Worm (Caenorhabditis elegans) whole organism, L1 larva: ENCODE measurements around the gene irld-50.

ENCODE experiments used
- C04F5.9 ChIP-seq: sonication (generic microtip); optimal IDR thresholded peaks from 2 replicates; lab custom pipeline; 2016; ENCODE audit warnings: missing genetic modification characterization, missing compliant biosample characterization
- C16A3.4 ChIP-seq: fragments of 150-350 bp; optimal IDR thresholded peaks from 2 replicates; lab custom pipeline; 2014; ENCODE audit warnings: missing biosample characterization, missing genetic modification characterization
- Y116A8C.19 ChIP-seq: sonication (generic microtip); optimal IDR thresholded peaks from 2 replicates; lab custom pipeline; 2016; ENCODE audit warnings: missing compliant biosample characterization, missing genetic modification characterization, borderline replicate concordance
- aha-1 ChIP-seq: fragments of 150-350 bp; optimal IDR thresholded peaks from 2 replicates; lab custom pipeline; 2014; ENCODE audit warnings: missing biosample characterization, missing genetic modification characterization
- alr-1 ChIP-seq: fragments of 200-800 bp; sonication (Bioruptor generic); optimal IDR thresholded peaks from 2 replicates; lab custom pipeline; 2018; ENCODE audit warnings: borderline replicate concordance, mild to moderate bottlenecking, missing genetic modification characterization, missing compliant biosample characterization
- aly-2 ChIP-seq: fragments of 150-350 bp; optimal IDR thresholded peaks from 2 replicates; lab custom pipeline; 2014; ENCODE audit warnings: missing biosample characterization, missing genetic modification characterization
- ama-1 ChIP-seq: fragments of 150-350 bp; optimal IDR thresholded peaks from 2 replicates; lab custom pipeline; 2014
- blmp-1 ChIP-seq: fragments of 150-350 bp; optimal IDR thresholded peaks from 2 replicates; lab custom pipeline; 2014; ENCODE audit warnings: missing biosample characterization, missing genetic modification characterization
- ceh-63 ChIP-seq: fragments of 200-800 bp; sonication (Bioruptor generic); optimal IDR thresholded peaks from 2 replicates; lab custom pipeline; 2018; ENCODE audit warnings: mild to moderate bottlenecking, missing genetic modification characterization, missing compliant biosample characterization
- ceh-8 ChIP-seq: fragments of 200-800 bp; sonication (Bioruptor generic); optimal IDR thresholded peaks from 2 replicates; lab custom pipeline; 2018; ENCODE audit warnings: mild to moderate bottlenecking, missing genetic modification characterization, moderate library complexity, missing compliant biosample characterization
- ceh-90 ChIP-seq: sonication (generic microtip); optimal IDR thresholded peaks from 2 replicates; lab custom pipeline; 2016; ENCODE audit warnings: missing genetic modification characterization, missing compliant biosample characterization
- dpl-1 ChIP-seq, 3 experiments: fragments of 150-350 bp in 2 of 3; sonication (generic microtip) in 1 of 3; optimal IDR thresholded peaks; 2 replicates each; lab custom pipeline; 2014 to 2017; ENCODE audit warnings: missing biosample characterization in 3 of 3, missing genetic modification characterization in 3 of 3, missing genetic modification reagents in 3 of 3
- dsc-1 ChIP-seq: sonication (generic microtip); optimal IDR thresholded peaks from 2 replicates; lab custom pipeline; 2016; ENCODE audit warnings: mild to moderate bottlenecking, missing genetic modification characterization, missing compliant biosample characterization
- efl-1 ChIP-seq, 4 experiments: fragments of 150-350 bp; optimal IDR thresholded peaks in 3 of 4; peaks in 1 of 4; 1 replicate in 1 of 4; 2 replicates in 3 of 4; lab custom pipeline; 2014; ENCODE audit warnings: missing biosample characterization in 2 of 4, missing genetic modification characterization in 2 of 4, missing genetic modification reagents in 2 of 4
- efl-3 ChIP-seq: fragments of 200-800 bp; sonication (Bioruptor generic); optimal IDR thresholded peaks from 2 replicates; lab custom pipeline; 2018; ENCODE audit warnings: mild to moderate bottlenecking, missing genetic modification characterization, missing compliant biosample characterization
- egl-13 ChIP-seq: sonication (generic microtip); optimal IDR thresholded peaks from 2 replicates; lab custom pipeline; 2016; ENCODE audit warnings: missing genotype, missing genetic modification reagents, missing genetic modification characterization, missing compliant biosample characterization
- egl-27 ChIP-seq, 2 experiments: fragments of 150-350 bp in 1 of 2; sonication (generic microtip); optimal IDR thresholded peaks; 3 replicates each; lab custom pipeline; 2017 to 2018; ENCODE audit warnings: missing biosample characterization in 2 of 2, missing genetic modification characterization in 2 of 2, missing genetic modification reagents in 2 of 2
- elt-2 ChIP-seq: sonication (generic microtip); optimal IDR thresholded peaks from 2 replicates; lab custom pipeline; 2016; ENCODE audit warnings: missing genetic modification characterization, mild to moderate bottlenecking, inconsistent platforms, missing compliant biosample characterization, missing genetic modification reagents
- fkh-4 ChIP-seq: sonication (generic microtip); optimal IDR thresholded peaks from 2 replicates; lab custom pipeline; 2016; ENCODE audit warnings: missing compliant biosample characterization, missing genetic modification characterization, borderline replicate concordance
- grh-1 ChIP-seq: fragments of 200-800 bp; sonication (Bioruptor generic); IDR thresholded peaks from 2 replicates; pipeline ENCODE4 v1.3.6; 2022; ENCODE audit warnings: missing genetic modification reagents, missing genetic modification characterization, missing compliant biosample characterization
- hpl-2 ChIP-seq: fragments of 150-350 bp; optimal IDR thresholded peaks from 2 replicates; lab custom pipeline; 2014; ENCODE audit warnings: missing biosample characterization, missing genetic modification reagents, missing genetic modification characterization
- irx-1 ChIP-seq: sonication (generic microtip); optimal IDR thresholded peaks from 2 replicates; lab custom pipeline; 2016; ENCODE audit warnings: missing genetic modification characterization, missing compliant biosample characterization
- isw-1 ChIP-seq: fragments of 200-800 bp; sonication (Bioruptor generic); IDR thresholded peaks from 2 replicates; pipeline ENCODE4 v1.3.6; 2022; ENCODE audit warnings: missing genetic modification characterization, missing compliant biosample characterization
- jun-1 ChIP-seq: fragments of 150-350 bp; optimal IDR thresholded peaks from 2 replicates; lab custom pipeline; 2014; ENCODE audit warnings: missing biosample characterization, missing genetic modification reagents, missing genetic modification characterization
- lin-14 ChIP-seq: fragments of 200-800 bp; sonication (Bioruptor generic); optimal IDR thresholded peaks from 2 replicates; lab custom pipeline; 2018; ENCODE audit warnings: mild to moderate bottlenecking, missing genetic modification characterization, moderate library complexity, missing compliant biosample characterization
- lin-15B ChIP-seq: fragments of 150-350 bp; sonication (generic microtip); optimal IDR thresholded peaks from 3 replicates; lab custom pipeline; 2014; ENCODE audit warnings: missing biosample characterization, missing genetic modification characterization
- lin-39 ChIP-seq: fragments of 150-350 bp; optimal IDR thresholded peaks from 2 replicates; lab custom pipeline; 2014; ENCODE audit warnings: missing biosample characterization, missing genetic modification reagents, missing genetic modification characterization
- lir-3 ChIP-seq: sonication (generic microtip); optimal IDR thresholded peaks from 2 replicates; lab custom pipeline; 2016; ENCODE audit warnings: mild to moderate bottlenecking, missing genetic modification characterization, moderate library complexity, missing compliant biosample characterization; ENCODE audit not compliant: poor library complexity
- mef-2 ChIP-seq: fragments of 150-350 bp; optimal IDR thresholded peaks from 2 replicates; lab custom pipeline; 2014; ENCODE audit warnings: missing biosample characterization, missing genetic modification characterization
- mep-1 ChIP-seq: fragments of 150-350 bp; optimal IDR thresholded peaks from 2 replicates; lab custom pipeline; 2014; ENCODE audit warnings: missing biosample characterization, missing genetic modification characterization
- nhr-19 ChIP-seq: fragments of 200-800 bp; sonication (Bioruptor generic); conservative IDR thresholded peaks from 2 replicates; pipeline ENCODE4 v1.3.6; 2022; ENCODE audit warnings: missing genetic modification characterization, missing compliant biosample characterization
- nhr-28 ChIP-seq: fragments of 150-350 bp; optimal IDR thresholded peaks from 2 replicates; lab custom pipeline; 2014; ENCODE audit warnings: missing biosample characterization, missing genetic modification characterization
- nhr-47 ChIP-seq: sonication (generic microtip); optimal IDR thresholded peaks from 2 replicates; lab custom pipeline; 2016; ENCODE audit warnings: mild to moderate bottlenecking, missing genetic modification characterization, moderate library complexity, missing compliant biosample characterization
- nhr-71 ChIP-seq: sonication (generic microtip); optimal IDR thresholded peaks from 2 replicates; lab custom pipeline; 2016; ENCODE audit warnings: mild to moderate bottlenecking, missing genetic modification characterization, moderate library complexity, missing compliant biosample characterization
- nhr-84 ChIP-seq: sonication (generic microtip); optimal IDR thresholded peaks from 2 replicates; lab custom pipeline; 2017; ENCODE audit warnings: missing biosample characterization, missing genetic modification characterization
- nhr-85 ChIP-seq: sonication (generic microtip); peaks from one replicate; lab custom pipeline; 2016; ENCODE audit warnings: missing genetic modification characterization, inconsistent platforms, missing compliant biosample characterization
- nhr-90 ChIP-seq: sonication (generic microtip); optimal IDR thresholded peaks from 2 replicates; lab custom pipeline; 2016; ENCODE audit warnings: mild to moderate bottlenecking, missing genetic modification characterization, missing compliant biosample characterization; ENCODE audit not compliant: poor library complexity
- pag-3 ChIP-seq: sonication (generic microtip); optimal IDR thresholded peaks from 2 replicates; lab custom pipeline; 2017; ENCODE audit warnings: missing genetic modification characterization, mild to moderate bottlenecking, missing compliant biosample characterization, antibody characterized with exemption, borderline replicate concordance; ENCODE audit not compliant: insufficient read depth
- pqm-1 ChIP-seq: sonication (generic microtip); optimal IDR thresholded peaks from 3 replicates; lab custom pipeline; 2017; ENCODE audit warnings: missing biosample characterization, missing genetic modification characterization
- skn-1 ChIP-seq: fragments of 150-350 bp; optimal IDR thresholded peaks from 2 replicates; lab custom pipeline; 2014; ENCODE audit warnings: missing biosample characterization, missing genetic modification characterization
- snu-23 ChIP-seq: sonication (generic microtip); optimal IDR thresholded peaks from 2 replicates; lab custom pipeline; 2016; ENCODE audit warnings: missing genetic modification characterization, missing compliant biosample characterization
- sup-37 ChIP-seq: fragments of 200-800 bp; sonication (Bioruptor generic); optimal IDR thresholded peaks from 2 replicates; lab custom pipeline; 2018; ENCODE audit warnings: mild to moderate bottlenecking, missing genetic modification characterization, missing compliant biosample characterization
- tbx-2 ChIP-seq: sonication (generic microtip); optimal IDR thresholded peaks from 2 replicates; lab custom pipeline; 2016; ENCODE audit warnings: missing genetic modification characterization, missing compliant biosample characterization
- tlp-1 ChIP-seq: fragments of 150-350 bp; optimal IDR thresholded peaks from 2 replicates; lab custom pipeline; 2014; ENCODE audit warnings: missing biosample characterization, missing genetic modification characterization
- unc-130 ChIP-seq: fragments of 150-350 bp; optimal IDR thresholded peaks from 2 replicates; lab custom pipeline; 2017; ENCODE audit warnings: missing biosample characterization, missing genetic modification characterization, inconsistent platforms
- unc-30 ChIP-seq: sonication (generic microtip); optimal IDR thresholded peaks from 2 replicates; lab custom pipeline; 2017; ENCODE audit warnings: missing biosample characterization, missing genetic modification characterization
- unc-62 ChIP-seq: fragments of 150-350 bp; optimal IDR thresholded peaks from 2 replicates; lab custom pipeline; 2014; ENCODE audit warnings: missing biosample characterization, missing genetic modification reagents, missing genetic modification characterization
- unc-98 ChIP-seq: fragments of 200-800 bp; sonication (Bioruptor generic); IDR thresholded peaks from 2 replicates; pipeline ENCODE4 v1.3.6; 2022; ENCODE audit warnings: missing genetic modification characterization, missing compliant biosample characterization
- vab-15 ChIP-seq: sonication (generic microtip); optimal IDR thresholded peaks from 2 replicates; lab custom pipeline; 2017; ENCODE audit warnings: missing genotype, mild to moderate bottlenecking, missing genetic modification characterization, missing compliant biosample characterization
- zip-4 ChIP-seq: fragments of 200-800 bp; sonication (Bioruptor generic); optimal IDR thresholded peaks from 2 replicates; lab custom pipeline; 2018; ENCODE audit warnings: mild to moderate bottlenecking, missing genetic modification characterization, moderate library complexity, missing compliant biosample characterization
- ztf-4 ChIP-seq: fragments of 150-350 bp; optimal IDR thresholded peaks from 2 replicates; lab custom pipeline; 2014; ENCODE audit warnings: missing biosample characterization, missing genetic modification characterization

Gene irld-50

DNA sequence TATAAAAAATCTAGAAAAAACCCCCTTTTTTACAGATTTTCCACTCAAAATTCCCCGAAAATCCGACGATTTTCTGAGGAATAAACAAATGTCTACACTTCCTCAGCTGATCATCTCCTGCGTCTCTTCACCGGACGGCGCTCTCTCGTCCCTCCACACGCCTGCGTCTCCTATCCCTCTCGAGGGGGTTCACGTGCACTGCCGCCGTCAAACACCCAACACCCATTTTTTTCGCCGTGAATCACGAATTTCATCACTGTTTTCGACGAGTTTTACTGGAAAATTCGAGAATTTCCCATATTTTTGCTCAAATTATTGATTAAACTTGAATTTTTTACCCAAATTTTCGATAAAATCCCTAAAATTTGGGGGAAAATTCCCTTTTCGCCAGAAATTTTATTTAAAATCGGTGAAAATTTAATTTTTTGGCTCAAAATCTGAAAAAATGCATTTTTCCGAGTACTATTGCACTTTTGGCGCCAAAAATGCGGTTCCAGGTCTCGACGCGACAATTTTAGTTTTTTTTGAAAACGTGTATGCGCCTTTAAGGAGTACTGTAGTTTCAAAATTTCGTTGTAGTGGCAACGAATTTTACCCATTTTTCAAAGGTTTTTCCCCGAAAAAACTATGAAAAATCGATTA, 22.9 kb downstream of the irld-50 start:
- TF ChIP-seq aly-2 (tag; lab: Kevin White, UChicago) (no peak), dpl-1 (GFP tag; optimal IDR thresholded peaks at IDR 0.05; lab: Kevin White, UChicago) (peak; percentile 22 to 52 (median 44)), dsc-1 (no peak), isw-1 (GFP tag; lab: Robert Waterston, UW) (peak; percentile 32), nhr-71 (tag; lab: Kevin White, UChicago) (peak; percentile 79), nhr-28 (tag; lab: Kevin White, UChicago) (no peak), Y116A8C.19 (tag; lab: Kevin White, UChicago) (no peak), elt-2 (tag; lab: Kevin White, UChicago) (no peak), pag-3 (tag; lab: Kevin White, UChicago) (no peak), lin-39 (tag; lab: Kevin White, UChicago) (no peak), nhr-85 (peak; percentile 46), tbx-2 (peak; percentile 53), zip-4 (GFP tag; lab: Kevin White, UChicago) (no peak), tlp-1 (tag; lab: Kevin White, UChicago) (no peak), egl-27 (tag; optimal IDR thresholded peaks at IDR 0.05; lab: Kevin White, UChicago) (no peak), mef-2 (tag; lab: Kevin White, UChicago) (no peak), blmp-1 (tag; lab: Kevin White, UChicago) (no peak), snu-23 (peak; percentile 74), ceh-63 (GFP tag; lab: Kevin White, UChicago) (no peak), nhr-90 (tag; lab: Kevin White, UChicago) (peak; percentile 21), mep-1 (tag; lab: Kevin White, UChicago) (peak; percentile 72), nhr-19 (GFP tag; lab: Robert Waterston, UW) (no peak; the same call in none of the 2 replicates), lin-14 (peak; percentile 85), ama-1 (lab: Kevin White, UChicago) (no peak), lir-3 (tag; lab: Kevin White, UChicago) (no peak), alr-1 (tag; lab: Kevin White, UChicago) (no peak), C16A3.4 (tag; lab: Kevin White, UChicago) (no peak), skn-1 (tag; lab: Kevin White, UChicago) (peak; percentile 80), C04F5.9 (tag; lab: Kevin White, UChicago) (peak; percentile 13), efl-1 (optimal IDR thresholded peaks at IDR 0.05; lab: Kevin White, UChicago) (peak; percentile 74 to 86), efl-1 (GFP tag; optimal IDR thresholded peaks at IDR 0.05 in 1 of 2; lab: Kevin White, UChicago) (peak; percentile 62 to 92), sup-37 (GFP tag; lab: Kevin White, UChicago) (no peak), pqm-1 (tag; lab: Kevin White, UChicago) (no peak), irx-1 (tag; lab: Kevin White, UChicago) (peak; percentile 7), hpl-2 (no peak), nhr-84 (no peak), fkh-4 (tag; lab: Kevin White, UChicago) (no peak), egl-13 (tag; lab: Kevin White, UChicago) (no peak), jun-1 (tag; lab: Kevin White, UChicago) (peak; percentile 49), aha-1 (tag; lab: Kevin White, UChicago) (no peak), efl-3 (GFP tag; lab: Kevin White, UChicago) (no peak), ceh-8 (GFP tag; lab: Kevin White, UChicago) (no peak), vab-15 (no peak), unc-98 (0 out of 2 replicates have a peak, but pooled peaks have one; percentile 34), unc-130 (tag; lab: Kevin White, UChicago) (no peak), grh-1 (GFP tag; lab: Robert Waterston, UW) (no peak), ceh-90 (tag; lab: Kevin White, UChicago) (no peak), unc-62 (GFP tag; lab: Kevin White, UChicago) (no peak), unc-30 (tag; lab: Kevin White, UChicago) (no peak), nhr-47 (peak; percentile 66), ztf-4 (no peak), lin-15B (no peak)
